Worm (Caenorhabditis elegans) whole organism, young adult: ENCODE data around the gene T19H12.3.

Experiments used
- bed-1 ChIP-seq: fragments of 200-800 bp; sonication (Bioruptor generic); IDR thresholded peaks from 2 replicates; pipeline ENCODE4 v1.3.6; 2022; ENCODE audit warnings: missing genetic modification reagents, missing genetic modification characterization, missing compliant biosample characterization
- unc-130 ChIP-seq: sonication (generic microtip); optimal IDR thresholded peaks from 2 replicates; lab custom pipeline; 2016; ENCODE audit warnings: missing genetic modification reagents, missing genetic modification characterization, missing compliant biosample characterization

DNA sequence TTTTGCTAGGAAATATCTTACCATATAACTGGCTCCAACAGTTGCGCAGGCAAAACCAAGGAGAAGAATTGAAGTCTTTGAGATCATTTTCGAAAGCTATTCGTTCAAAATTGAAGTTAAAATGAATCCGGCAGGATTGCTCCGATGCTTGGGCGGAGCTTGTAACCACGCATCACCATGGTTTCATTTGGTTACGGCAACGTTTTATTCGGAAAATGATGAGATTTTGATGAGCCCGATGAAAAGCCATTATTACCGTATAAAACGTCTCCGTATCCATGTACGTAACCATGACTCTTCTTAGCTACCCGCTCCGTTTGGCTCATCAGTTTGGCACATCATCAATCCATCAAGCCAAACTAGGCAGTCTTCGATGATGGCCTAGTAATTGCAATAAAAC lies 44.3 kb upstream of the T19H12.3 start, which contains the start of gene cwp-1:
- no peak for TF ChIP-seq bed-1 (GFP tag; lab: Robert Waterston, UW)
- no peak for TF ChIP-seq unc-130 (GFP tag; lab: Kevin White, UChicago)
